Worm (Caenorhabditis elegans) whole organism, L3 larva: ENCODE measurements around the gene F07C4.10.

Source experiments
- ZK546.5 ChIP-seq: sonication (generic microtip); optimal IDR thresholded peaks from 2 replicates; lab custom pipeline; 2017; ENCODE audit warnings: missing biosample characterization, missing genetic modification characterization
- aly-2 ChIP-seq: fragments of 150-350 bp; optimal IDR thresholded peaks from 2 replicates; lab custom pipeline; 2014; ENCODE audit warnings: missing biosample characterization, missing genetic modification characterization
- ama-1 ChIP-seq: fragments of 150-350 bp; optimal IDR thresholded peaks from 2 replicates; lab custom pipeline; 2018
- ceh-16 ChIP-seq: sonication (generic microtip); optimal IDR thresholded peaks from 2 replicates; lab custom pipeline; 2017; ENCODE audit warnings: missing biosample characterization, missing genetic modification characterization
- ceh-28 ChIP-seq: fragments of 150-350 bp; optimal IDR thresholded peaks from 2 replicates; lab custom pipeline; 2014; ENCODE audit warnings: missing biosample characterization, missing genetic modification reagents, missing genetic modification characterization
- ceh-82 ChIP-seq: fragments of 150-350 bp; optimal IDR thresholded peaks from 2 replicates; lab custom pipeline; 2014; ENCODE audit warnings: missing biosample characterization, missing genetic modification characterization
- ceh-9 ChIP-seq: sonication (generic microtip); optimal IDR thresholded peaks from 2 replicates; lab custom pipeline; 2018; ENCODE audit warnings: missing biosample characterization, missing genetic modification characterization
- daf-12 ChIP-seq: fragments of 150-350 bp; optimal IDR thresholded peaks from 2 replicates; lab custom pipeline; 2014; ENCODE audit warnings: missing biosample characterization, missing genetic modification reagents, missing genetic modification characterization
- egl-27 ChIP-seq: sonication (generic microtip); optimal IDR thresholded peaks from 4 replicates; lab custom pipeline; 2017; ENCODE audit warnings: missing biosample characterization, missing genetic modification reagents, missing genetic modification characterization
- elt-2 ChIP-seq: sonication (generic microtip); optimal IDR thresholded peaks from 2 replicates; lab custom pipeline; 2016; ENCODE audit warnings: missing genetic modification reagents, mild to moderate bottlenecking, missing genetic modification characterization, missing compliant biosample characterization
- elt-3 ChIP-seq, 3 experiments: fragments of 150-350 bp in 1 of 3; sonication (generic microtip) in 2 of 3; optimal IDR thresholded peaks; 2 replicates in 2 of 3; 4 replicates in 1 of 3; lab custom pipeline; 2014 to 2017; ENCODE audit warnings: missing biosample characterization in 3 of 3, missing genetic modification characterization in 3 of 3
- fkh-2 ChIP-seq: fragments of 150-350 bp; optimal IDR thresholded peaks from 2 replicates; lab custom pipeline; 2014; ENCODE audit warnings: missing biosample characterization, missing genetic modification reagents, missing genetic modification characterization
- fos-1 ChIP-seq: fragments of 150-350 bp; optimal IDR thresholded peaks from 2 replicates; lab custom pipeline; 2014; ENCODE audit warnings: missing biosample characterization, missing genetic modification characterization
- hmg-11 ChIP-seq: sonication (generic microtip); optimal IDR thresholded peaks from 2 replicates; lab custom pipeline; 2016; ENCODE audit warnings: missing genetic modification characterization, missing compliant biosample characterization
- lin-39 ChIP-seq: fragments of 150-350 bp; optimal IDR thresholded peaks from 2 replicates; lab custom pipeline; 2018; ENCODE audit warnings: missing biosample characterization, missing genetic modification reagents, missing genetic modification characterization
- mdl-1 ChIP-seq: fragments of 150-350 bp; optimal IDR thresholded peaks from 2 replicates; lab custom pipeline; 2014; ENCODE audit warnings: missing biosample characterization, missing genetic modification characterization
- mml-1 ChIP-seq: fragments of 150-350 bp; sonication (generic microtip); optimal IDR thresholded peaks from 3 replicates; lab custom pipeline; 2014; ENCODE audit warnings: missing biosample characterization, missing genetic modification characterization
- nfya-1 ChIP-seq: sonication (generic microtip); optimal IDR thresholded peaks from 2 replicates; lab custom pipeline; 2017; ENCODE audit warnings: missing genetic modification characterization, mild to moderate bottlenecking, missing compliant biosample characterization, antibody characterized with exemption, moderate library complexity; ENCODE audit not compliant: insufficient read depth
- nhr-12 ChIP-seq: fragments of 150-350 bp; optimal IDR thresholded peaks from 2 replicates; lab custom pipeline; 2014; ENCODE audit warnings: missing biosample characterization, missing genetic modification characterization
- nhr-23 ChIP-seq: fragments of 150-350 bp; optimal IDR thresholded peaks from 2 replicates; lab custom pipeline; 2014; ENCODE audit warnings: missing biosample characterization, missing genetic modification reagents, missing genetic modification characterization
- nhr-237 ChIP-seq: fragments of 150-350 bp; optimal IDR thresholded peaks from 2 replicates; lab custom pipeline; 2014; ENCODE audit warnings: missing biosample characterization, missing genetic modification characterization
- nhr-25 ChIP-seq: sonication (generic microtip); optimal IDR thresholded peaks from 2 replicates; lab custom pipeline; 2017; ENCODE audit warnings: missing biosample characterization, missing genetic modification characterization
- nhr-43 ChIP-seq: sonication (generic microtip); optimal IDR thresholded peaks from 2 replicates; lab custom pipeline; 2016; ENCODE audit warnings: mild to moderate bottlenecking, missing genetic modification characterization, missing compliant biosample characterization; ENCODE audit not compliant: poor library complexity, severe bottlenecking
- nhr-76 ChIP-seq: fragments of 150-350 bp; sonication (generic microtip); optimal IDR thresholded peaks from 5 replicates; lab custom pipeline; 2014; ENCODE audit warnings: missing biosample characterization, missing genetic modification characterization
- nhr-77 ChIP-seq: fragments of 150-350 bp; optimal IDR thresholded peaks from 2 replicates; lab custom pipeline; 2014; ENCODE audit warnings: missing biosample characterization, missing genetic modification characterization
- pha-4 ChIP-seq: fragments of 150-350 bp; optimal IDR thresholded peaks from 2 replicates; lab custom pipeline; 2014; ENCODE audit warnings: missing biosample characterization, missing genetic modification reagents, missing genetic modification characterization
- pqm-1 ChIP-seq: fragments of 150-350 bp; optimal IDR thresholded peaks from 2 replicates; lab custom pipeline; 2017; ENCODE audit warnings: missing biosample characterization, missing genetic modification characterization, inconsistent platforms
- sea-2 ChIP-seq: fragments of 150-350 bp; sonication (generic microtip); optimal IDR thresholded peaks from 4 replicates; lab custom pipeline; 2014; ENCODE audit warnings: missing biosample characterization, missing genetic modification reagents, missing genetic modification characterization
- skn-1 ChIP-seq: fragments of 150-350 bp; optimal IDR thresholded peaks from 2 replicates; lab custom pipeline; 2014; ENCODE audit warnings: missing biosample characterization, missing genetic modification characterization
- snpc-4 ChIP-seq: fragments of 150-350 bp; optimal IDR thresholded peaks from 2 replicates; lab custom pipeline; 2014; ENCODE audit warnings: missing biosample characterization, missing genetic modification characterization
- tbx-2 ChIP-seq: sonication (generic microtip); optimal IDR thresholded peaks from 2 replicates; lab custom pipeline; 2016; ENCODE audit warnings: mild to moderate bottlenecking, missing genetic modification characterization, missing compliant biosample characterization
- unc-39 ChIP-seq: sonication (generic microtip); optimal IDR thresholded peaks from 4 replicates; lab custom pipeline; 2017; ENCODE audit warnings: missing biosample characterization, missing genetic modification characterization
- unc-62 ChIP-seq: fragments of 150-350 bp; sonication (generic microtip); optimal IDR thresholded peaks from 4 replicates; lab custom pipeline; 2014; ENCODE audit warnings: missing biosample characterization, missing genetic modification reagents, missing genetic modification characterization
- zag-1 ChIP-seq: fragments of 150-350 bp; optimal IDR thresholded peaks from 2 replicates; lab custom pipeline; 2014; ENCODE audit warnings: missing biosample characterization, missing genetic modification characterization
- ztf-11 ChIP-seq: fragments of 150-350 bp; optimal IDR thresholded peaks from 2 replicates; lab custom pipeline; 2014; ENCODE audit warnings: missing biosample characterization, missing genetic modification characterization
- ztf-4 ChIP-seq: fragments of 150-350 bp; optimal IDR thresholded peaks from 2 replicates; lab custom pipeline; 2014; ENCODE audit warnings: missing biosample characterization, missing genetic modification characterization

F07C4.10 gene

DNA sequence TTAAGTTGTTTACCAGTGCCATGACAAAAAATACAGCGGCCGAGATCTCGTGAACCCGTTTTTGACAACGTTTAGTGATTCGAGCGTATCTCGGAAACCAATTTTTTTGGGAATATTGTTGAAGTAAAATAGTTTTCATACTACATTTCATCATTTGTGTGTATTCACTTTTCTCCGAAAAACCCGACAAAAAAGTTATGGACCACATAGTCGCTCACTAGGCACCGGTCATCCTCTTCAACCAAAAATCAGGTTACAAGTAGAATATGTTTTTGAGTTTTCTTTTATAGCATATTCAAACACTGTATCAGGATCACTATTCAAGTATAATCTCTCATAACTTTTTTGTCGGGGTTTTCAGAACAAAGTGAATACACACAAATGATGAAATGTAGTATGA lies 2.0 kb upstream of the F07C4.10 start:
- no peak for TF ChIP-seq fkh-2 (tag; lab: Kevin White, UChicago)
- no peak for TF ChIP-seq zag-1 (tag; lab: Kevin White, UChicago)
- TF ChIP-seq ceh-16: no peak
- TF ChIP-seq skn-1 (tag; lab: Kevin White, UChicago): no peak
- TF ChIP-seq pqm-1 (tag; lab: Kevin White, UChicago): no peak
- TF ChIP-seq ztf-4: no peak
- TF ChIP-seq ceh-9 (tag; lab: Kevin White, UChicago): no peak
- no peak for TF ChIP-seq daf-12
- TF ChIP-seq unc-39 (tag; lab: Kevin White, UChicago): no peak
- TF ChIP-seq nfya-1 (tag; lab: Kevin White, UChicago): no peak

- TF ChIP-seq nhr-23 (tag; lab: Kevin White, UChicago) (no peak), fos-1 (tag; lab: Kevin White, UChicago) (no peak), ceh-16 (no peak), hmg-11 (tag; lab: Kevin White, UChicago) (no peak), pqm-1 (tag; lab: Kevin White, UChicago) (no peak), sea-2 (GFP tag; lab: Kevin White, UChicago) (no peak), nhr-76 (no peak), elt-2 (tag; lab: Kevin White, UChicago) (no peak), unc-39 (tag; lab: Kevin White, UChicago) (no peak)
Observed at ce11 chrV:7639356-7639755, 331 bp downstream of the F07C4.10 start.

- no peak for TF ChIP-seq nhr-43
- TF ChIP-seq ztf-11 (tag; lab: Kevin White, UChicago): no peak
- TF ChIP-seq snpc-4 (tag; lab: Kevin White, UChicago): no peak
- no peak for TF ChIP-seq nhr-77 (tag; lab: Kevin White, UChicago)
- no peak for TF ChIP-seq hmg-11 (tag; lab: Kevin White, UChicago)
- TF ChIP-seq pqm-1 (tag; lab: Kevin White, UChicago): no peak
- no peak for TF ChIP-seq elt-2 (tag; lab: Kevin White, UChicago)
- TF ChIP-seq nhr-237 (tag; lab: Kevin White, UChicago): no peak
- TF ChIP-seq ceh-16: no peak
- TF ChIP-seq ceh-28: no peak
- TF ChIP-seq ceh-82 (tag; lab: Kevin White, UChicago): no peak
- TF ChIP-seq, all 47 proteins: peak for 0
Observed at ce11 chrV:7637801-7638200, 1.9 kb downstream of the F07C4.10 start, which contains the start of gene clec-45. Gene clec-45 (plus strand): TSS chrV:7638101.

- no peak for TF ChIP-seq nhr-12 (tag; lab: Kevin White, UChicago)
- no peak for TF ChIP-seq fos-1 (tag; lab: Kevin White, UChicago)
- no peak for TF ChIP-seq tbx-2
Observed at ce11 chrV:7635469-7635868, 4.2 kb downstream of the F07C4.10 start, which contains the start of gene srd-29. Gene srd-29 (plus strand): TSS chrV:7635769.

DNA sequence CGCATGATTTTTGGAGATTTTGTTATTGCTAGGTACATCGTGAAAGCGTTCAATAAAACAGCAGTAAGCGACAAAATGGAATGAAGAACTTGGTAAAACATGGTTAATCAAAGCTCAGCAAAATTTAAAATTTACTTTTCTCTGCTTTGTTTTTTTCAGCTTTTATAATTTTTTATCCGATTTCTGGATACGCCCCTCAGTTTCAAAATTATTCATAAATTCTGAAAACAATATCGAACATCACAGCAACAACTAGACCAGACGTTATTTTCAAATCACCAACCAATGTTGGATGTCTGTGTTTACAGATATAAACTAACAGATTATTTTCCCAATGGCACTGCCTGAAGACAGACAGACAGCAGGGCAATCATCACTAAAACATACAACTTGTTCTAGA lies 5.0 kb downstream of the F07C4.10 start, which contains the start of gene srd-31:
srd-31 (minus strand) TSS at position 101 of the 400 bp plus-strand sequence.
- no peak for TF ChIP-seq ZK546.5 (tag; lab: Kevin White, UChicago)
- no peak for TF ChIP-seq nhr-77 (tag; lab: Kevin White, UChicago)
- TF ChIP-seq ceh-16: no peak

DNA sequence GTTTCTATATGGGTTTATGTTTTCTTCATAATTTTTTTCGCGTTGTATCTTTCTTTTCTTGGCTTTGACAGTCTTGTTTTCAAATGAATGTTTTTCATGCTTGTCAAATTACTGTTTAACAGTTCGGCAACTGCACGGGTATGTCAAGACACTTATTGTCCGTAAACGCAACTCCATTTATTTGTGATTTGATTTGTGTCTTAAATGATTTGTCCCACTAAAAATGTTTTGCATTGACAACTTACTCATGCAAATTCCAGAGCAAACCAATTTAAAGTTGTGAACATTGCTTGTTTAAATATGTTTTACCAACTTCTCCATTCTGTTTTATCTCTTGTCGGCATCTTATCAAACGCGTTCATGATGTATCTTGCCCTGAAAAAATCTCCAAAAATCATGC lies 8.0 kb downstream of the F07C4.10 start, which contains the start of gene srd-25:
srd-25 (plus strand) TSS at position 301 of the 400 bp plus-strand sequence.
- TF ChIP-seq ceh-16 (no peak), ceh-82 (tag; lab: Kevin White, UChicago) (no peak), nhr-23 (tag; lab: Kevin White, UChicago) (no peak), ama-1 (lab: Kevin White, UChicago) (no peak), lin-39 (no peak), tbx-2 (no peak), elt-3 (tag; optimal IDR thresholded peaks at IDR 0.05; lab: Kevin White, UChicago) (no peak), unc-62 (GFP tag; lab: Kevin White, UChicago) (no peak), egl-27 (tag; lab: Kevin White, UChicago) (no peak), ztf-4 (no peak), mdl-1 (tag; lab: Kevin White, UChicago) (no peak), pha-4 (tag; lab: Kevin White, UChicago) (no peak), snpc-4 (tag; lab: Kevin White, UChicago) (no peak), aly-2 (tag; lab: Kevin White, UChicago) (no peak), nhr-25 (tag; lab: Kevin White, UChicago) (no peak), mml-1 (tag; lab: Kevin White, UChicago) (no peak)
